Fruit fly (Drosophila melanogaster) whole organism, embryonic: ENCODE results near the gene Prp5.

Source experiments
- CG11696 ChIP-seq: fragments of 200-800 bp; sonication (Bioruptor generic); IDR thresholded peaks from 2 replicates; pipeline ENCODE4 v1.3.6; 2022; ENCODE audit warnings: missing biosample characterization, missing genetic modification characterization
- CG12744 ChIP-seq: fragments of 200-800 bp; sonication (Bioruptor generic); optimal IDR thresholded peaks from 2 replicates; lab custom pipeline; 2016; ENCODE audit warnings: missing biosample characterization, missing genetic modification characterization
- CG7745 ChIP-seq: fragments of 200-800 bp; sonication (Bioruptor generic); optimal IDR thresholded peaks from 2 replicates; lab custom pipeline; 2018; ENCODE audit warnings: missing biosample characterization, mild to moderate bottlenecking, missing genetic modification characterization, moderate library complexity
- CG8388 ChIP-seq: fragments of 200-800 bp; sonication (Bioruptor generic); optimal IDR thresholded peaks from 2 replicates; lab custom pipeline; 2019; ENCODE audit warnings: missing biosample characterization, mild to moderate bottlenecking, missing genetic modification characterization, moderate library complexity
- CG9932 ChIP-seq: fragments of 200-800 bp; sonication (Bioruptor generic); IDR thresholded peaks from 2 replicates; pipeline ENCODE4 v1.3.6; 2022; ENCODE audit warnings: missing biosample characterization, missing genetic modification characterization
- Gug ChIP-seq: fragments of 200-800 bp; sonication (Bioruptor generic); IDR thresholded peaks from 4 replicates; pipeline ENCODE4 v1.3.6; 2022; ENCODE audit warnings: missing biosample characterization, missing genetic modification characterization
- Xrp1 ChIP-seq: fragments of 200-800 bp; sonication (Bioruptor generic); IDR thresholded peaks from 2 replicates; pipeline ENCODE4 v1.3.6; 2022; ENCODE audit warnings: missing biosample characterization, missing genetic modification characterization
- insv ChIP-seq, 2 experiments: fragments of 200-800 bp; sonication (Bioruptor generic); optimal IDR thresholded peaks; 3 replicates each; lab custom pipeline; 2016 to 2018; ENCODE audit warnings: missing biosample characterization in 2 of 2, missing genetic modification characterization in 2 of 2

DNA sequence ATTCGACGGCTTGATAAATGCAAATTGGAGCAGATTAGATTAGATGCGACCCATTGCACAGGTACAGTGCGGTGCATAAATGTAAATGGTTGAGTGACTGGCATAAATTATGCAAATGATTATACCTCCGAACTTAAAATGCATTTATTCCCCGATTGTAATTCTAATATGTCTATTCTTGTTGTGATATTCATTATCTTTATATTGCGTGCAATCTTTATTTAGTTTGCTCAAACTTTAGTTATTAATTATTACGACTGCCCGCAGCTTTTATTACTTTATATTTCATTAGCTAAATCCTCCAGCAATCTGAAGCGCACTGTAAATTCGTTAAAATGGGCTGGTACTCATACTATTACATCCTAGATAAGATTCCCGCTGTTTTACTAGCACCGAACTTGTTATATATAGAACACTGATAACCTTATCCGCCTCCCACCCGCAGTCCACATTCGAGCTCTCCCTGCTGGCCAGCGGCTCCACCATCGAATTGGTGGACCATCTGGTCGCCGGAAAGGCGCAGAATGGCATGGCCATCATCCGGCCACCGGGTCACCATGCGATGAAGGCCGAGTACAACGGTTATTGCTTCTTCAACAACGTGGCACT lies 9.0 kb upstream of the Prp5 start:
- TF ChIP-seq CG12744 (GFP tag; lab: Kevin White, UChicago) (no peak), CG7745 (tag; lab: Kevin White, UChicago) (no peak), CG11696 (GFP tag; lab: Robert Waterston, UW) (no peak), Gug (no peak), insv (GFP tag; optimal IDR thresholded peaks at IDR 0.05; lab: Kevin White, UChicago) (no peak), CG8388 (GFP tag; lab: Kevin White, UChicago) (no peak), CG9932 (GFP tag; lab: Robert Waterston, UW) (no peak), Xrp1 (no peak)
